Worm (Caenorhabditis elegans) whole organism, L1 larva: ENCODE results near the gene E04D5.5.

Source experiments
- C04F5.9 ChIP-seq: sonication (generic microtip); optimal IDR thresholded peaks from 2 replicates; lab custom pipeline; 2016; ENCODE audit warnings: missing genetic modification characterization, missing compliant biosample characterization
- C16A3.4 ChIP-seq: fragments of 150-350 bp; optimal IDR thresholded peaks from 2 replicates; lab custom pipeline; 2014; ENCODE audit warnings: missing biosample characterization, missing genetic modification characterization
- C34B4.2 ChIP-seq: sonication (generic microtip); optimal IDR thresholded peaks from 2 replicates; lab custom pipeline; 2017; ENCODE audit warnings: mild to moderate bottlenecking, missing genetic modification characterization, missing compliant biosample characterization
- F16B12.6 ChIP-seq: fragments of 150-350 bp; optimal IDR thresholded peaks from 2 replicates; lab custom pipeline; 2014; ENCODE audit warnings: missing biosample characterization, missing genetic modification characterization
- Y116A8C.19 ChIP-seq: sonication (generic microtip); optimal IDR thresholded peaks from 2 replicates; lab custom pipeline; 2016; ENCODE audit warnings: missing compliant biosample characterization, missing genetic modification characterization, borderline replicate concordance
- aha-1 ChIP-seq: fragments of 150-350 bp; optimal IDR thresholded peaks from 2 replicates; lab custom pipeline; 2014; ENCODE audit warnings: missing biosample characterization, missing genetic modification characterization
- alr-1 ChIP-seq: fragments of 200-800 bp; sonication (Bioruptor generic); optimal IDR thresholded peaks from 2 replicates; lab custom pipeline; 2018; ENCODE audit warnings: borderline replicate concordance, mild to moderate bottlenecking, missing genetic modification characterization, missing compliant biosample characterization
- aly-2 ChIP-seq: fragments of 150-350 bp; optimal IDR thresholded peaks from 2 replicates; lab custom pipeline; 2014; ENCODE audit warnings: missing biosample characterization, missing genetic modification characterization
- ama-1 ChIP-seq: fragments of 150-350 bp; optimal IDR thresholded peaks from 2 replicates; lab custom pipeline; 2014
- blmp-1 ChIP-seq: fragments of 150-350 bp; optimal IDR thresholded peaks from 2 replicates; lab custom pipeline; 2014; ENCODE audit warnings: missing biosample characterization, missing genetic modification characterization
- ceh-88 ChIP-seq: fragments of 200-800 bp; sonication (Bioruptor generic); IDR thresholded peaks from 2 replicates; pipeline ENCODE4 v1.3.6; 2022; ENCODE audit warnings: missing genetic modification characterization, missing compliant biosample characterization
- ceh-90 ChIP-seq: sonication (generic microtip); optimal IDR thresholded peaks from 2 replicates; lab custom pipeline; 2016; ENCODE audit warnings: missing genetic modification characterization, missing compliant biosample characterization
- egl-13 ChIP-seq: sonication (generic microtip); optimal IDR thresholded peaks from 2 replicates; lab custom pipeline; 2016; ENCODE audit warnings: missing genotype, missing genetic modification reagents, missing genetic modification characterization, missing compliant biosample characterization
- elt-2 ChIP-seq: sonication (generic microtip); optimal IDR thresholded peaks from 2 replicates; lab custom pipeline; 2016; ENCODE audit warnings: missing genetic modification characterization, mild to moderate bottlenecking, inconsistent platforms, missing compliant biosample characterization, missing genetic modification reagents
- elt-3 ChIP-seq, 6 experiments: fragments of 150-350 bp in 1 of 6; sonication (generic microtip); optimal IDR thresholded peaks; 2 replicates each; lab custom pipeline; 2017 to 2018; ENCODE audit warnings: missing biosample characterization in 6 of 6, missing genetic modification characterization in 6 of 6, inconsistent platforms in 1 of 6
- ets-5 ChIP-seq: fragments of 200-800 bp; sonication (Bioruptor generic); IDR thresholded peaks from 2 replicates; pipeline ENCODE4 v1.3.6; 2022; ENCODE audit warnings: missing genetic modification characterization, missing compliant biosample characterization
- fkh-10 ChIP-seq: sonication (generic microtip); optimal IDR thresholded peaks from 2 replicates; lab custom pipeline; 2017; ENCODE audit warnings: missing biosample characterization, missing genetic modification reagents, missing genetic modification characterization
- fkh-4 ChIP-seq: sonication (generic microtip); optimal IDR thresholded peaks from 2 replicates; lab custom pipeline; 2016; ENCODE audit warnings: missing compliant biosample characterization, missing genetic modification characterization, borderline replicate concordance
- fkh-8 ChIP-seq: sonication (generic microtip); optimal IDR thresholded peaks from 2 replicates; lab custom pipeline; 2016; ENCODE audit warnings: mild to moderate bottlenecking, missing genetic modification characterization, missing compliant biosample characterization
- fos-1 ChIP-seq: fragments of 150-350 bp; optimal IDR thresholded peaks from 2 replicates; lab custom pipeline; 2014; ENCODE audit warnings: missing biosample characterization, missing genetic modification characterization
- grh-1 ChIP-seq: fragments of 200-800 bp; sonication (Bioruptor generic); IDR thresholded peaks from 2 replicates; pipeline ENCODE4 v1.3.6; 2022; ENCODE audit warnings: missing genetic modification reagents, missing genetic modification characterization, missing compliant biosample characterization
- hlh-17 ChIP-seq: fragments of 200-800 bp; sonication (Bioruptor generic); optimal IDR thresholded peaks from 2 replicates; lab custom pipeline; 2018; ENCODE audit warnings: missing genetic modification characterization, mild to moderate bottlenecking, missing compliant biosample characterization, moderate library complexity, borderline replicate concordance
- hlh-4 ChIP-seq: sonication (generic microtip); optimal IDR thresholded peaks from 2 replicates; lab custom pipeline; 2016; ENCODE audit warnings: mild to moderate bottlenecking, missing genetic modification characterization, missing compliant biosample characterization
- lin-13 ChIP-seq: fragments of 150-350 bp; optimal IDR thresholded peaks from 2 replicates; lab custom pipeline; 2014; ENCODE audit warnings: missing biosample characterization, missing genetic modification reagents, missing genetic modification characterization
- lin-14 ChIP-seq: fragments of 200-800 bp; sonication (Bioruptor generic); optimal IDR thresholded peaks from 2 replicates; lab custom pipeline; 2018; ENCODE audit warnings: mild to moderate bottlenecking, missing genetic modification characterization, moderate library complexity, missing compliant biosample characterization
- lin-15B ChIP-seq: fragments of 150-350 bp; sonication (generic microtip); optimal IDR thresholded peaks from 3 replicates; lab custom pipeline; 2014; ENCODE audit warnings: missing biosample characterization, missing genetic modification characterization
- lin-35 ChIP-seq, 2 experiments: fragments of 150-350 bp; optimal IDR thresholded peaks; 2 replicates each; lab custom pipeline; 2014; ENCODE audit warnings: missing biosample characterization in 2 of 2, missing genetic modification characterization in 2 of 2, missing genetic modification reagents in 2 of 2
- lsy-2 ChIP-seq, 2 experiments: fragments of 150-350 bp; optimal IDR thresholded peaks; 2 replicates each; lab custom pipeline; 2014; ENCODE audit warnings: missing biosample characterization in 2 of 2, missing genetic modification characterization in 2 of 2
- mef-2 ChIP-seq: fragments of 150-350 bp; optimal IDR thresholded peaks from 2 replicates; lab custom pipeline; 2014; ENCODE audit warnings: missing biosample characterization, missing genetic modification characterization
- nhr-11 ChIP-seq: fragments of 150-350 bp; optimal IDR thresholded peaks from 2 replicates; lab custom pipeline; 2014; ENCODE audit warnings: missing biosample characterization, missing genetic modification characterization
- nhr-19 ChIP-seq: fragments of 200-800 bp; sonication (Bioruptor generic); conservative IDR thresholded peaks from 2 replicates; pipeline ENCODE4 v1.3.6; 2022; ENCODE audit warnings: missing genetic modification characterization, missing compliant biosample characterization
- nhr-20 ChIP-seq: sonication (generic microtip); optimal IDR thresholded peaks from 2 replicates; lab custom pipeline; 2016; ENCODE audit warnings: mild to moderate bottlenecking, missing genetic modification characterization, missing compliant biosample characterization
- nhr-28 ChIP-seq: fragments of 150-350 bp; optimal IDR thresholded peaks from 2 replicates; lab custom pipeline; 2014; ENCODE audit warnings: missing biosample characterization, missing genetic modification characterization
- nhr-47 ChIP-seq: sonication (generic microtip); optimal IDR thresholded peaks from 2 replicates; lab custom pipeline; 2016; ENCODE audit warnings: mild to moderate bottlenecking, missing genetic modification characterization, moderate library complexity, missing compliant biosample characterization
- nhr-71 ChIP-seq: sonication (generic microtip); optimal IDR thresholded peaks from 2 replicates; lab custom pipeline; 2016; ENCODE audit warnings: mild to moderate bottlenecking, missing genetic modification characterization, moderate library complexity, missing compliant biosample characterization
- nhr-76 ChIP-seq: sonication (generic microtip); optimal IDR thresholded peaks from 2 replicates; lab custom pipeline; 2017; ENCODE audit warnings: missing biosample characterization, missing genetic modification characterization
- nhr-84 ChIP-seq: sonication (generic microtip); optimal IDR thresholded peaks from 2 replicates; lab custom pipeline; 2017; ENCODE audit warnings: missing biosample characterization, missing genetic modification characterization
- nhr-90 ChIP-seq: sonication (generic microtip); optimal IDR thresholded peaks from 2 replicates; lab custom pipeline; 2016; ENCODE audit warnings: mild to moderate bottlenecking, missing genetic modification characterization, missing compliant biosample characterization; ENCODE audit not compliant: poor library complexity
- pax-3 ChIP-seq: fragments of 200-800 bp; sonication (Bioruptor generic); optimal IDR thresholded peaks from 2 replicates; lab custom pipeline; 2018; ENCODE audit warnings: mild to moderate bottlenecking, missing genetic modification characterization, moderate library complexity, missing compliant biosample characterization
- pqm-1 ChIP-seq: sonication (generic microtip); optimal IDR thresholded peaks from 3 replicates; lab custom pipeline; 2017; ENCODE audit warnings: missing biosample characterization, missing genetic modification characterization
- rnt-1 ChIP-seq: sonication (generic microtip); optimal IDR thresholded peaks from 2 replicates; lab custom pipeline; 2016; ENCODE audit warnings: mild to moderate bottlenecking, missing genetic modification characterization, moderate library complexity, missing compliant biosample characterization
- skn-1 ChIP-seq: fragments of 150-350 bp; optimal IDR thresholded peaks from 2 replicates; lab custom pipeline; 2014; ENCODE audit warnings: missing biosample characterization, missing genetic modification characterization
- snpc-4 ChIP-seq: fragments of 150-350 bp; optimal IDR thresholded peaks from 2 replicates; lab custom pipeline; 2014; ENCODE audit warnings: missing biosample characterization, missing genetic modification characterization
- sox-4 ChIP-seq: sonication (generic microtip); optimal IDR thresholded peaks from 2 replicates; lab custom pipeline; 2016; ENCODE audit warnings: missing genetic modification characterization, missing compliant biosample characterization
- sptf-1 ChIP-seq: fragments of 150-350 bp; optimal IDR thresholded peaks from 2 replicates; lab custom pipeline; 2014; ENCODE audit warnings: missing biosample characterization, missing genetic modification characterization
- tlp-1 ChIP-seq: fragments of 150-350 bp; optimal IDR thresholded peaks from 2 replicates; lab custom pipeline; 2014; ENCODE audit warnings: missing biosample characterization, missing genetic modification characterization
- unc-130 ChIP-seq: fragments of 150-350 bp; optimal IDR thresholded peaks from 2 replicates; lab custom pipeline; 2017; ENCODE audit warnings: missing biosample characterization, missing genetic modification characterization, inconsistent platforms
- unc-30 ChIP-seq: sonication (generic microtip); optimal IDR thresholded peaks from 2 replicates; lab custom pipeline; 2017; ENCODE audit warnings: missing biosample characterization, missing genetic modification characterization
- unc-62 ChIP-seq: fragments of 150-350 bp; optimal IDR thresholded peaks from 2 replicates; lab custom pipeline; 2014; ENCODE audit warnings: missing biosample characterization, missing genetic modification reagents, missing genetic modification characterization
- zag-1 ChIP-seq: fragments of 150-350 bp; optimal IDR thresholded peaks from 2 replicates; lab custom pipeline; 2014; ENCODE audit warnings: missing biosample characterization, missing genetic modification characterization
- ztf-4 ChIP-seq: fragments of 150-350 bp; optimal IDR thresholded peaks from 2 replicates; lab custom pipeline; 2014; ENCODE audit warnings: missing biosample characterization, missing genetic modification characterization

The E04D5.5 gene

ce11 chrII:10377901-10378300 is 33.2 kb upstream of the E04D5.5 start (continued):
- TF ChIP-seq ets-5 (GFP tag; lab: Robert Waterston, UW) (no peak), tlp-1 (no peak), nhr-84 (tag; lab: Kevin White, UChicago) (no peak), elt-2 (no peak), Y116A8C.19 (tag; lab: Kevin White, UChicago) (no peak), fkh-8 (tag; lab: Kevin White, UChicago) (no peak), unc-62 (no peak), C04F5.9 (no peak), nhr-19 (GFP tag; lab: Robert Waterston, UW) (0 out of 2 replicates have a peak, but pooled peaks have one; percentile 5), fos-1 (tag; lab: Kevin White, UChicago) (no peak), egl-13 (tag; lab: Kevin White, UChicago) (no peak), lin-15B (no peak), pax-3 (no peak), sox-4 (tag; lab: Kevin White, UChicago) (no peak), nhr-28 (tag; lab: Kevin White, UChicago) (no peak), sptf-1 (tag; lab: Kevin White, UChicago) (no peak), aha-1 (tag; lab: Kevin White, UChicago) (no peak), nhr-20 (no peak), nhr-71 (tag; lab: Kevin White, UChicago) (no peak), grh-1 (GFP tag; lab: Robert Waterston, UW) (no peak), ceh-88 (GFP tag; lab: Robert Waterston, UW) (no peak), unc-130 (tag; lab: Kevin White, UChicago) (no peak), nhr-90 (tag; lab: Kevin White, UChicago) (no peak), blmp-1 (tag; lab: Kevin White, UChicago) (peak; percentile 78), zag-1 (no peak), ztf-4 (tag; lab: Kevin White, UChicago) (no peak), rnt-1 (tag; lab: Kevin White, UChicago) (peak; percentile 33), unc-30 (tag; lab: Kevin White, UChicago) (no peak), fkh-4 (tag; lab: Kevin White, UChicago) (no peak), lin-14 (GFP tag; lab: Kevin White, UChicago) (peak; percentile 40), skn-1 (tag; lab: Kevin White, UChicago) (no peak), ceh-90 (tag; lab: Kevin White, UChicago) (no peak), hlh-17 (GFP tag; lab: Kevin White, UChicago) (no peak), F16B12.6 (no peak), pqm-1 (tag; lab: Kevin White, UChicago) (no peak), lin-13 (GFP tag; lab: Kevin White, UChicago) (no peak), nhr-76 (tag; lab: Kevin White, UChicago) (no peak), snpc-4 (tag; lab: Kevin White, UChicago) (no peak), alr-1 (tag; lab: Kevin White, UChicago) (no peak), lsy-2 (tag; optimal IDR thresholded peaks at IDR 0.05; lab: Kevin White, UChicago) (no peak)

- TF ChIP-seq lin-35 (GFP tag; optimal IDR thresholded peaks at IDR 0.05; lab: Kevin White, UChicago) (no peak), C04F5.9 (no peak), lsy-2 (tag; optimal IDR thresholded peaks at IDR 0.05; lab: Kevin White, UChicago) (no peak), grh-1 (GFP tag; lab: Robert Waterston, UW) (no peak), nhr-71 (tag; lab: Kevin White, UChicago) (peak; percentile 24), C16A3.4 (tag; lab: Kevin White, UChicago) (no peak), Y116A8C.19 (tag; lab: Kevin White, UChicago) (no peak), F16B12.6 (no peak), aly-2 (no peak), nhr-84 (tag; lab: Kevin White, UChicago) (no peak), mef-2 (no peak), nhr-47 (peak; percentile 16), nhr-11 (tag; lab: Kevin White, UChicago) (no peak), ama-1 (lab: Kevin White, UChicago) (no peak), tlp-1 (no peak), lin-14 (GFP tag; lab: Kevin White, UChicago) (peak; percentile 43), hlh-4 (tag; lab: Kevin White, UChicago) (no peak), zag-1 (no peak), aha-1 (tag; lab: Kevin White, UChicago) (no peak), egl-13 (tag; lab: Kevin White, UChicago) (peak; percentile 30), fkh-10 (GFP tag; lab: Kevin White, UChicago) (no peak), skn-1 (tag; lab: Kevin White, UChicago) (no peak), elt-3 (tag; optimal IDR thresholded peaks at IDR 0.05; lab: Kevin White, UChicago) (no peak), ets-5 (GFP tag; lab: Robert Waterston, UW) (no peak), C34B4.2 (tag; lab: Kevin White, UChicago) (no peak), hlh-17 (GFP tag; lab: Kevin White, UChicago) (no peak), unc-130 (tag; lab: Kevin White, UChicago) (no peak), sox-4 (tag; lab: Kevin White, UChicago) (no peak), fkh-4 (tag; lab: Kevin White, UChicago) (no peak)
These were observed 31.5 kb upstream of the E04D5.5 start for ce11 chrII:10379546-10379945.
